Worm (Caenorhabditis elegans) whole organism, late embryonic: ENCODE results near the gene F14H12.7.

Experiments
- C08G9.2 ChIP-seq: sonication (generic microtip); optimal IDR thresholded peaks from 2 replicates; lab custom pipeline; 2016; ENCODE audit warnings: mild to moderate bottlenecking, missing genetic modification characterization, moderate library complexity, missing compliant biosample characterization
- C38D4.7 ChIP-seq: fragments of 200-800 bp; sonication (Bioruptor generic); optimal IDR thresholded peaks from 2 replicates; lab custom pipeline; 2018; ENCODE audit warnings: mild to moderate bottlenecking, missing genetic modification characterization, moderate library complexity, missing compliant biosample characterization
- F13H6.1 ChIP-seq: sonication (generic microtip); optimal IDR thresholded peaks from 2 replicates; lab custom pipeline; 2016; ENCODE audit warnings: missing genetic modification characterization, missing compliant biosample characterization
- K02D7.2 ChIP-seq: sonication (generic microtip); optimal IDR thresholded peaks from 2 replicates; lab custom pipeline; 2017; ENCODE audit warnings: mild to moderate bottlenecking, missing genetic modification characterization, missing compliant biosample characterization
- K09A11.1 ChIP-seq: sonication (generic microtip); optimal IDR thresholded peaks from 2 replicates; lab custom pipeline; 2017; ENCODE audit warnings: antibody characterized with exemption, mild to moderate bottlenecking, missing genetic modification characterization, missing compliant biosample characterization; ENCODE audit not compliant: insufficient read depth
- ahr-1 ChIP-seq: sonication (generic microtip); optimal IDR thresholded peaks from 2 replicates; lab custom pipeline; 2016; ENCODE audit warnings: missing genetic modification characterization, missing compliant biosample characterization
- ceh-14 ChIP-seq: sonication (generic microtip); optimal IDR thresholded peaks from 2 replicates; lab custom pipeline; 2016; ENCODE audit warnings: missing genotype, missing genetic modification characterization, missing compliant biosample characterization
- ceh-18 ChIP-seq: sonication (generic microtip); optimal IDR thresholded peaks from 2 replicates; lab custom pipeline; 2016; ENCODE audit warnings: missing genetic modification characterization, missing compliant biosample characterization
- ceh-24 ChIP-seq: sonication (generic microtip); optimal IDR thresholded peaks from 2 replicates; lab custom pipeline; 2016; ENCODE audit warnings: mild to moderate bottlenecking, missing genetic modification characterization, missing compliant biosample characterization
- ceh-31 ChIP-seq: sonication (generic microtip); optimal IDR thresholded peaks from 2 replicates; lab custom pipeline; 2016; ENCODE audit warnings: missing genetic modification characterization, missing compliant biosample characterization
- ceh-34 ChIP-seq: sonication (generic microtip); optimal IDR thresholded peaks from 2 replicates; lab custom pipeline; 2016; ENCODE audit warnings: mild to moderate bottlenecking, missing genetic modification characterization, missing compliant biosample characterization
- ceh-48 ChIP-seq: sonication (generic microtip); optimal IDR thresholded peaks from 2 replicates; lab custom pipeline; 2016; ENCODE audit warnings: missing genetic modification characterization, inconsistent platforms, missing compliant biosample characterization
- ceh-6 ChIP-seq: fragments of 200-800 bp; sonication (Bioruptor generic); optimal IDR thresholded peaks from 2 replicates; lab custom pipeline; 2018; ENCODE audit warnings: mild to moderate bottlenecking, missing genetic modification characterization, missing compliant biosample characterization
- ceh-9 ChIP-seq: sonication (generic microtip); optimal IDR thresholded peaks from 2 replicates; lab custom pipeline; 2016; ENCODE audit warnings: mild to moderate bottlenecking, missing genetic modification characterization, inconsistent platforms, missing compliant biosample characterization
- che-1 ChIP-seq: sonication (generic microtip); optimal IDR thresholded peaks from 2 replicates; lab custom pipeline; 2016; ENCODE audit warnings: mild to moderate bottlenecking, missing genetic modification characterization, missing compliant biosample characterization
- elt-4 ChIP-seq: sonication (generic microtip); optimal IDR thresholded peaks from 2 replicates; lab custom pipeline; 2016; ENCODE audit warnings: missing genetic modification characterization, missing compliant biosample characterization
- hlh-13 ChIP-seq: fragments of 200-800 bp; sonication (Bioruptor generic); optimal IDR thresholded peaks from 2 replicates; lab custom pipeline; 2018; ENCODE audit warnings: mild to moderate bottlenecking, missing genetic modification characterization, missing compliant biosample characterization
- mec-3 ChIP-seq: sonication (generic microtip); optimal IDR thresholded peaks from 2 replicates; lab custom pipeline; 2016; ENCODE audit warnings: borderline replicate concordance, missing genetic modification characterization, missing compliant biosample characterization
- nfya-1 ChIP-seq: sonication (generic microtip); optimal IDR thresholded peaks from 2 replicates; lab custom pipeline; 2017; ENCODE audit warnings: missing genetic modification characterization, mild to moderate bottlenecking, missing compliant biosample characterization, antibody characterized with exemption, moderate library complexity
- npax-4 ChIP-seq: sonication (generic microtip); optimal IDR thresholded peaks from 2 replicates; lab custom pipeline; 2016; ENCODE audit warnings: missing genetic modification characterization, missing compliant biosample characterization
- pag-3 ChIP-seq: sonication (generic microtip); optimal IDR thresholded peaks from 2 replicates; lab custom pipeline; 2016; ENCODE audit warnings: missing compliant biosample characterization, missing genetic modification characterization, borderline replicate concordance
- pat-9 ChIP-seq: fragments of 200-800 bp; sonication (Bioruptor generic); optimal IDR thresholded peaks from 2 replicates; lab custom pipeline; 2018; ENCODE audit warnings: mild to moderate bottlenecking, missing genetic modification characterization, moderate library complexity, missing compliant biosample characterization
- pha-4 ChIP-seq: fragments of 150-350 bp; optimal IDR thresholded peaks from 2 replicates; lab custom pipeline; 2018; ENCODE audit warnings: missing biosample characterization, missing genetic modification reagents, missing genetic modification characterization
- pros-1 ChIP-seq: fragments of 150-350 bp; optimal IDR thresholded peaks from 2 replicates; lab custom pipeline; 2014; ENCODE audit warnings: missing biosample characterization, missing genetic modification reagents, missing genetic modification characterization
- sdc-2 ChIP-seq: sonication (generic microtip); optimal IDR thresholded peaks from 2 replicates; lab custom pipeline; 2016; ENCODE audit warnings: missing genotype, missing genetic modification characterization, missing compliant biosample characterization
- sox-4 ChIP-seq: sonication (generic microtip); optimal IDR thresholded peaks from 2 replicates; lab custom pipeline; 2017; ENCODE audit warnings: mild to moderate bottlenecking, missing genetic modification characterization, inconsistent platforms, missing compliant biosample characterization
- ttx-3 ChIP-seq: sonication (generic microtip); optimal IDR thresholded peaks from 2 replicates; lab custom pipeline; 2016; ENCODE audit warnings: missing genetic modification reagents, missing genetic modification characterization, missing compliant biosample characterization
- unc-3 ChIP-seq, 2 experiments: fragments of 200-800 bp in 1 of 2; sonication (Bioruptor generic) in 1 of 2; sonication (generic microtip) in 1 of 2; conservative IDR thresholded peaks in 1 of 2; optimal IDR thresholded peaks in 1 of 2; 2 replicates each; pipeline versions ENCODE4 v1.3.6 to Lab custom; 2016 to 2022; ENCODE audit warnings: missing compliant biosample characterization in 2 of 2, missing genetic modification characterization in 2 of 2, missing genetic modification reagents in 1 of 2
- unc-42 ChIP-seq: sonication (generic microtip); optimal IDR thresholded peaks from 2 replicates; lab custom pipeline; 2016; ENCODE audit warnings: missing genotype, missing genetic modification characterization, missing compliant biosample characterization
- unc-55 ChIP-seq: sonication (generic microtip); optimal IDR thresholded peaks from 2 replicates; lab custom pipeline; 2017; ENCODE audit warnings: missing biosample characterization, missing genetic modification reagents, missing genetic modification characterization
- unc-86 ChIP-seq: sonication (generic microtip); optimal IDR thresholded peaks from 2 replicates; lab custom pipeline; 2016; ENCODE audit warnings: missing genetic modification characterization, missing compliant biosample characterization

F14H12.7 gene

DNA sequence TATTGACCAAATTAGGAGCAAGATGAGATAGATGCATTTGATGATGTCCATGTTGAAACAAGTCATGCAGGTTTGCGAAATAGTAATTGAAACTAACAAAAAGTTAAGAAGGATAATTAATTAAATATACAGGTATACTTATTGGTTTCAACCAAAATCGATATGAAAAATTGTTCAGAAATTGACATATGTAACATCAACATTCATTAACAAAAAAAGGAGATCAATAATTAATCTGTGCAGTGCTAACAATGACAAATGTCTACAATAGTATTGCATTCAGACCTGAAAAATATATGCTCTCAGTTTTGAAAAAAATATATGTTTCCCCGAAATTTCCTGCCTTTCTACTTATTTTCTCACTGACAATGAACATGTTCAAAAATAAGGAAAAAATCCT is 6.4 kb upstream of the F14H12.7 start, which contains the start of gene R160.4:
TSS of gene R160.4 (minus strand) at position 101 of the 400 bp plus-strand sequence.
- no peak for TF ChIP-seq che-1 (tag; lab: Kevin White, UChicago)
- no peak for TF ChIP-seq npax-4 (tag; lab: Kevin White, UChicago)
- no peak for TF ChIP-seq sox-4 (tag; lab: Kevin White, UChicago)
- no peak for TF ChIP-seq ahr-1 (tag; lab: Kevin White, UChicago)
- TF ChIP-seq ceh-9 (tag; lab: Kevin White, UChicago), result no peak
- TF ChIP-seq mec-3 (tag; lab: Kevin White, UChicago), result no peak
- no peak for TF ChIP-seq nfya-1 (tag; lab: Kevin White, UChicago)
- no peak for TF ChIP-seq elt-4 (tag; lab: Kevin White, UChicago)
- TF ChIP-seq pat-9, result no peak
- TF ChIP-seq, all 69 proteins: peak for 0

DNA sequence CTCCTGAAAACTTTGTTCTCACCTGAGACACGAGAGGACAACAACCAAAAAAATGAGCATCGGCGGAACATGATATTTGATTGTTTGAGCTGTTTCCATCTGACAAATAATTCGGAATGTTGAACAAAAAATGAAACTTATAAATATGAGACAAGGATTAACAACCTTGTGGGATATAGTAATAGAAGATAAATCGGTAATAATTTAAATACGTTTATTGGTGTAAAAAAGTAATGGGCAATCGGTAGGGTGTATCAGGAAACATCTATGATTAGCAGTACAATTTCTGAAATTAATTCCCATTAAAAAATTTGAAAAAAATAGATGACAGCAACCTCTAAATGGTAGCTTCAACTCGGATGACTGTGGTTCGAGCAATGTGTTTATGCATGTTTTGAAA is 5.0 kb upstream of the F14H12.7 start, which contains the start of gene R160.10:
TSS of gene R160.10 (minus strand) at position 101 of the 400 bp plus-strand sequence.
- no peak for TF ChIP-seq ceh-24 (tag; lab: Kevin White, UChicago)
- TF ChIP-seq ceh-18 (tag; lab: Kevin White, UChicago), result no peak

DNA sequence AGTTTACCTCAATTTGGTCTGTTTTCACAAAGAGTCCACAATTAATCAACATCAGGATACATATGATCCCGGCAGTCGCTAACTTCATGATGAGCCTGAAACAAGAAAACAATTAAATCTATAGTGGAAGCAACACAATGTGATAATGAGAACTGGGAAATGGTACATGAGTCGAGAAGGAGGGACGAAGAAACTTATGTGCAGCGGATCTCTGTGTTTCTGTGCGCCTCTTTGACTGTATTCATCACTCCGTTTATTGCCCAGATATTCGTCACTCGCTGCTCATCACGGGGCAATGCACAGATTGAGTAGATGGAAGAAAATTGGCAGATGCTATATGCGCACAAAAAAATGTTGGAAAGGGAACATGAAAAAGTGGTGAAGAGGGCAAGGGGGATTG is 3.8 kb upstream of the F14H12.7 start, which contains the start of gene R160.3:
TSS of gene R160.3 (minus strand) at position 101 of the 400 bp plus-strand sequence.
- TF ChIP-seq sdc-2 (no peak), ceh-31 (tag; lab: Kevin White, UChicago) (no peak), ttx-3 (no peak), ceh-14 (tag; lab: Kevin White, UChicago) (no peak), ceh-48 (no peak), unc-86 (no peak), hlh-13 (no peak), pag-3 (no peak)

DNA sequence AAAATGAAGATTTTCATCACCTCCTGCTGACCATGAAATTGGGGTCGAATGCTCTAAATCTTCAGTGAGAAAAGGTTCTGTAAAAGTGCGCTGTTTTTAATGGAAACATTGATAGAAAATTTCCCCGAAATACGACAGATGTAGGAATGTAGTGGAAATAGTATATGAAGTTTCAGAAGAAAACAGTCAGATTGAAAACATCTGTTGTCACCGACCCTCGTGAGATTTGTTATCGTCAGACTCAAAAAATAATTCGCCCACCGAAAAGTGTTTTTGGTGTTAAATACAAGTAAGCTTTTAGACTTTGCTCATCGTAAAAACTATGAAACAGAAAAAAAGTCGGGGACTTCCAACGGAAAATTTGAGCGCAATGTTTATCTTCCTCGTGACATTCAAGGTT is 2.5 kb upstream of the F14H12.7 start, which contains the start of gene F14H12.8:
TSS of gene F14H12.8 (minus strand) at position 101 of the 400 bp plus-strand sequence.
- no peak for TF ChIP-seq ceh-6 (GFP tag; lab: Kevin White, UChicago)
- no peak for TF ChIP-seq K09A11.1 (tag; lab: Kevin White, UChicago)
- TF ChIP-seq K02D7.2 (tag; lab: Kevin White, UChicago), result no peak
- TF ChIP-seq pros-1, result no peak

DNA sequence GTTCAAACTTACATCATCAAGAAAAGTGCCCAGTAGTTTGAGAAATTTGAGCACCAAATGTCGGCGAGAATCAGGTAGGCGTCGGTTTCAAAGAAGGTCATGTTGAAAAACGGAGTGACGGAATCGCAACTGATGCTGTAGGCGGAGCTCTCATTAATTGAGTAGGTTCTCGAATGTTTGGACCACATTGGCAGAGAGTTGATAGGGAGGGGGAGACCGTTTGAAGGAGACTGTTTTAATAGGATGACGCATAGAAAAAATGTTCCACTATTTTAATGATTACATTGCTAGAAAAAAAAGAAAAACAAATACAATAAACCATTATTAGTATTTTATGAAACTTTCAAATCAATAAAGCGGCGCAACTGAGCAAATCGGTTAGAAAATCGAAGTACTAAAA is 778 bp upstream of the F14H12.7 start, which contains the start of gene F14H12.17:
TSS of gene F14H12.17 (minus strand) at position 101 of the 400 bp plus-strand sequence.
- TF ChIP-seq pros-1 (no peak), unc-3 (GFP tag; conservative IDR thresholded peaks at IDR 0.05; lab: Robert Waterston, UW) (no peak), unc-3 (tag; optimal IDR thresholded peaks at IDR 0.05; lab: Kevin White, UChicago) (no peak), C08G9.2 (tag; lab: Kevin White, UChicago) (no peak), K02D7.2 (tag; lab: Kevin White, UChicago) (no peak), F13H6.1 (tag; lab: Kevin White, UChicago) (no peak), ceh-18 (tag; lab: Kevin White, UChicago) (no peak), unc-42 (tag; lab: Kevin White, UChicago) (no peak), C38D4.7 (no peak), ceh-31 (tag; lab: Kevin White, UChicago) (no peak), pha-4 (tag; lab: Kevin White, UChicago) (no peak), unc-55 (GFP tag; lab: Kevin White, UChicago) (no peak)
- TF ChIP-seq, all 69 proteins: peak for 0

DNA sequence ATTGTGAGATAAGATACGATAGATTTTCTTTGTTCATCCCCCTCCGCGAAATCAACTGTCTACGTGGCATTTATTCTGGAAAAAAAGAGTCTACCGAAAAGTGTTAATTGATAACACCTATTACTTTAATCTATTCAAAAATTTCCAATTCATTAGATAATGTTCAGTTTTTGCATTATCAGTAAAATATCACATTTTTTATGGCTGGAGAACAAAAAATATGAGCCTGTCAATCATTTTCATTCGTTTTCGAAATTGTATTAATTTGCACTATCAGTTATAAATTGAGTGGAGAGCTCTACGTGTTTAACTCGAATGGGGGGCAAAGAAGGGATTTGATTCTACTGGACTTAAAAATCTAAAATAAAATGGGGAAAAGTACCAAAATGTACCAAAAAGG is 3.4 kb downstream of the F14H12.7 start:
- TF ChIP-seq ceh-48, result no peak
- no peak for TF ChIP-seq ceh-34
- no peak for TF ChIP-seq pha-4 (tag; lab: Kevin White, UChicago)
